Fruit fly (Drosophila melanogaster) whole organism, embryonic: Measurements from ENCODE around the gene CG7991.

ENCODE experiments used
- CG12071 ChIP-seq: fragments of 200-800 bp; sonication (Bioruptor generic); optimal IDR thresholded peaks from 3 replicates; lab custom pipeline; 2018; ENCODE audit warnings: missing biosample characterization, mild to moderate bottlenecking, missing genetic modification characterization
- Hand ChIP-seq: fragments of 200-800 bp; sonication (Bioruptor generic); optimal IDR thresholded peaks from 2 replicates; lab custom pipeline; 2017; ENCODE audit warnings: mild to moderate bottlenecking, missing biosample characterization, missing genetic modification reagents, missing genetic modification characterization
- Oli ChIP-seq: fragments of 200-800 bp; sonication (Bioruptor generic); optimal IDR thresholded peaks from 2 replicates; lab custom pipeline; 2018; ENCODE audit warnings: missing biosample characterization, mild to moderate bottlenecking, missing genetic modification characterization, moderate library complexity
- Opbp ChIP-seq: fragments of 200-800 bp; sonication (Bioruptor generic); IDR thresholded peaks from 3 replicates; pipeline ENCODE4 v1.3.6; 2022; ENCODE audit warnings: missing biosample characterization, missing genetic modification characterization; ENCODE audit not compliant: partially characterized antibody
- ap ChIP-seq: fragments of 200-800 bp; sonication (Bioruptor generic); IDR thresholded peaks from 2 replicates; pipeline ENCODE4 v1.3.6; 2022; ENCODE audit warnings: missing biosample characterization, missing genetic modification characterization
- az2 ChIP-seq: fragments of 200-800 bp; sonication (Bioruptor generic); optimal IDR thresholded peaks from 3 replicates; lab custom pipeline; 2016; ENCODE audit warnings: missing biosample characterization, missing genetic modification characterization
- pros ChIP-seq: fragments of 200-800 bp; sonication (Bioruptor generic); optimal IDR thresholded peaks from 3 replicates; lab custom pipeline; 2019; ENCODE audit warnings: missing biosample characterization, mild to moderate bottlenecking, missing genetic modification characterization, moderate library complexity
- psq ChIP-seq: fragments of 200-800 bp; sonication (Bioruptor generic); optimal IDR thresholded peaks from 2 replicates; lab custom pipeline; 2017; ENCODE audit warnings: missing biosample characterization, missing genetic modification characterization
- z ChIP-seq: fragments of 200-800 bp; sonication (Bioruptor generic); IDR thresholded peaks from 3 replicates; pipeline ENCODE4 v1.3.6; 2022; ENCODE audit warnings: missing biosample characterization, missing genetic modification characterization

- no peak for TF ChIP-seq psq (GFP tag; lab: Kevin White, UChicago)
- TF ChIP-seq pros (GFP tag; lab: Kevin White, UChicago) = no peak
- TF ChIP-seq ap (GFP tag; lab: Robert Waterston, UW) = no peak
- no peak for TF ChIP-seq az2
- no peak for TF ChIP-seq Hand (GFP tag; lab: Kevin White, UChicago)
- TF ChIP-seq z (GFP tag; lab: Robert Waterston, UW) = no peak
- no peak for TF ChIP-seq Opbp
- no peak for TF ChIP-seq CG12071 (GFP tag; lab: Kevin White, UChicago)
- no peak for TF ChIP-seq Oli (tag; lab: Kevin White, UChicago)
Measured at dm6 chr3L:1676222-1676621, 1.7 kb downstream of the CG7991 start.
